Worm (Caenorhabditis elegans) whole organism, young adult: Measurements from ENCODE around the gene gck-4.

Experiments
- B0035.1 ChIP-seq: sonication (generic microtip); optimal IDR thresholded peaks from 2 replicates; lab custom pipeline; 2016; ENCODE audit warnings: missing genetic modification characterization, mild to moderate bottlenecking, missing compliant biosample characterization, missing genotype, missing genetic modification reagents
- F39B2.1 ChIP-seq: fragments of 200-800 bp; sonication (Bioruptor generic); IDR thresholded peaks from 2 replicates; pipeline ENCODE4 v1.3.6; 2022; ENCODE audit warnings: missing genetic modification reagents, missing genetic modification characterization, missing compliant biosample characterization
- F55B11.4 ChIP-seq: sonication (generic microtip); optimal IDR thresholded peaks from 2 replicates; lab custom pipeline; 2016; ENCODE audit warnings: missing compliant biosample characterization, missing genetic modification characterization, borderline replicate concordance; ENCODE audit not compliant: insufficient read depth
- K11D2.4 ChIP-seq: fragments of 200-800 bp; sonication (Bioruptor generic); IDR thresholded peaks from 2 replicates; pipeline ENCODE4 v1.3.6; 2022; ENCODE audit warnings: missing genetic modification reagents, missing genetic modification characterization, missing compliant biosample characterization
- T07F8.4 ChIP-seq: sonication (generic microtip); optimal IDR thresholded peaks from 2 replicates; lab custom pipeline; 2016; ENCODE audit warnings: mild to moderate bottlenecking, missing genetic modification characterization, moderate library complexity, missing compliant biosample characterization
- T26A5.8 ChIP-seq: sonication (generic microtip); optimal IDR thresholded peaks from 2 replicates; lab custom pipeline; 2016; ENCODE audit warnings: missing genetic modification characterization, missing compliant biosample characterization
- Y53F4B.3 ChIP-seq: fragments of 200-800 bp; sonication (Bioruptor generic); IDR thresholded peaks from 2 replicates; pipeline ENCODE4 v1.3.6; 2022; ENCODE audit warnings: missing genetic modification reagents, missing genetic modification characterization, missing compliant biosample characterization
- Y53G8AR.9 ChIP-seq: fragments of 200-800 bp; sonication (Bioruptor generic); conservative IDR thresholded peaks from 2 replicates; pipeline ENCODE4 v1.3.6; 2022; ENCODE audit warnings: missing genetic modification reagents, missing genetic modification characterization, missing compliant biosample characterization
- Y67H2A.10 ChIP-seq: fragments of 200-800 bp; sonication (Bioruptor generic); conservative IDR thresholded peaks from 2 replicates; pipeline ENCODE4 v1.3.6; 2022; ENCODE audit warnings: missing genetic modification reagents, missing genetic modification characterization, missing compliant biosample characterization
- Y95B8A.8 ChIP-seq: fragments of 200-800 bp; sonication (Bioruptor generic); IDR thresholded peaks from 2 replicates; pipeline ENCODE4 v1.3.6; 2022; ENCODE audit warnings: missing genetic modification reagents, missing genetic modification characterization, missing compliant biosample characterization
- ZK185.1 ChIP-seq: sonication (generic microtip); optimal IDR thresholded peaks from 2 replicates; lab custom pipeline; 2016; ENCODE audit warnings: mild to moderate bottlenecking, missing genetic modification characterization, missing compliant biosample characterization; ENCODE audit not compliant: poor library complexity, severe bottlenecking
- akir-1 ChIP-seq: fragments of 200-800 bp; sonication (Bioruptor generic); optimal IDR thresholded peaks from 2 replicates; lab custom pipeline; 2018; ENCODE audit warnings: mild to moderate bottlenecking, missing genetic modification characterization, moderate library complexity, missing compliant biosample characterization
- ama-1 ChIP-seq, 3 experiments: fragments of 150-350 bp in 1 of 3; sonication (generic microtip) in 2 of 3; optimal IDR thresholded peaks; 2 replicates each; lab custom pipeline; 2014 to 2018; ENCODE audit warnings: missing biosample characterization in 2 of 3, missing genetic modification characterization in 2 of 3, missing genetic modification reagents in 2 of 3
- aptf-3 ChIP-seq: fragments of 200-800 bp; sonication (Bioruptor generic); IDR thresholded peaks from 2 replicates; pipeline ENCODE4 v1.3.6; 2022; ENCODE audit warnings: missing genetic modification characterization, missing compliant biosample characterization
- attf-5 ChIP-seq: fragments of 200-800 bp; sonication (Bioruptor generic); optimal IDR thresholded peaks from 2 replicates; lab custom pipeline; 2018; ENCODE audit warnings: mild to moderate bottlenecking, missing genetic modification characterization, missing compliant biosample characterization
- attf-6 ChIP-seq: fragments of 200-800 bp; sonication (Bioruptor generic); IDR thresholded peaks from 2 replicates; pipeline ENCODE4 v1.3.6; 2022; ENCODE audit warnings: missing genetic modification reagents, missing genetic modification characterization, missing compliant biosample characterization
- cebp-2 ChIP-seq: fragments of 200-800 bp; sonication (Bioruptor generic); IDR thresholded peaks from 2 replicates; pipeline ENCODE4 v1.3.6; 2022; ENCODE audit warnings: missing genetic modification characterization, missing compliant biosample characterization
- ceh-40 ChIP-seq: fragments of 200-800 bp; sonication (Bioruptor generic); IDR thresholded peaks from 2 replicates; pipeline ENCODE4 v1.3.6; 2022; ENCODE audit warnings: missing genetic modification characterization, missing compliant biosample characterization
- ceh-79 ChIP-seq: sonication (generic microtip); optimal IDR thresholded peaks from 2 replicates; lab custom pipeline; 2017; ENCODE audit warnings: mild to moderate bottlenecking, missing genetic modification characterization, missing compliant biosample characterization
- dox-1 ChIP-seq: fragments of 200-800 bp; sonication (Bioruptor generic); IDR thresholded peaks from 2 replicates; pipeline ENCODE4 v1.3.6; 2022; ENCODE audit warnings: missing genetic modification reagents, missing genetic modification characterization, missing compliant biosample characterization
- dpff-1 ChIP-seq: sonication (generic microtip); optimal IDR thresholded peaks from 2 replicates; lab custom pipeline; 2017; ENCODE audit warnings: mild to moderate bottlenecking, missing genetic modification characterization, missing compliant biosample characterization
- efl-1 ChIP-seq: fragments of 150-350 bp; optimal IDR thresholded peaks from 2 replicates; lab custom pipeline; 2014; ENCODE audit warnings: missing biosample characterization, missing genetic modification reagents, missing genetic modification characterization
- egl-44 ChIP-seq: fragments of 200-800 bp; sonication (Bioruptor generic); IDR thresholded peaks from 2 replicates; pipeline ENCODE4 v1.3.6; 2022; ENCODE audit warnings: missing genetic modification reagents, missing genetic modification characterization, missing compliant biosample characterization
- ets-4 ChIP-seq: fragments of 200-800 bp; sonication (Bioruptor generic); optimal IDR thresholded peaks from 2 replicates; lab custom pipeline; 2018; ENCODE audit warnings: mild to moderate bottlenecking, missing genetic modification characterization, missing compliant biosample characterization
- gei-17 ChIP-seq: fragments of 200-800 bp; sonication (Bioruptor generic); optimal IDR thresholded peaks from 2 replicates; lab custom pipeline; 2018; ENCODE audit warnings: mild to moderate bottlenecking, missing genetic modification characterization, missing compliant biosample characterization
- hmg-20 ChIP-seq: fragments of 200-800 bp; sonication (Bioruptor generic); IDR thresholded peaks from 2 replicates; pipeline ENCODE4 v1.3.6; 2022; ENCODE audit warnings: missing genetic modification reagents, missing genetic modification characterization, missing compliant biosample characterization
- hrde-1 ChIP-seq: sonication (generic microtip); optimal IDR thresholded peaks from 2 replicates; lab custom pipeline; 2016; ENCODE audit warnings: missing genetic modification characterization, mild to moderate bottlenecking, missing compliant biosample characterization, moderate library complexity, missing genotype, missing genetic modification reagents, borderline replicate concordance
- hsf-1 ChIP-seq: fragments of 200-800 bp; sonication (Bioruptor generic); IDR thresholded peaks from 2 replicates; pipeline ENCODE4 v1.3.6; 2022; ENCODE audit warnings: missing genetic modification reagents, missing genetic modification characterization, missing compliant biosample characterization
- lag-1 ChIP-seq: fragments of 200-800 bp; sonication (Bioruptor generic); IDR thresholded peaks from 2 replicates; pipeline ENCODE4 v1.3.6; 2022; ENCODE audit warnings: missing genetic modification reagents, missing genetic modification characterization, missing compliant biosample characterization
- let-607 ChIP-seq, 2 experiments: fragments of 200-800 bp in 1 of 2; sonication (Bioruptor generic) in 1 of 2; sonication (generic microtip) in 1 of 2; optimal IDR thresholded peaks; 2 replicates each; lab custom pipeline; 2016 to 2018; ENCODE audit warnings: mild to moderate bottlenecking in 2 of 2, missing compliant biosample characterization in 2 of 2, missing genetic modification characterization in 2 of 2, moderate library complexity in 2 of 2, missing genotype in 1 of 2
- lin-26 ChIP-seq: fragments of 200-800 bp; sonication (Bioruptor generic); IDR thresholded peaks from 2 replicates; pipeline ENCODE4 v1.3.6; 2022; ENCODE audit warnings: missing genetic modification reagents, missing genetic modification characterization, missing compliant biosample characterization
- lin-54 ChIP-seq: fragments of 200-800 bp; sonication (Bioruptor generic); optimal IDR thresholded peaks from 2 replicates; lab custom pipeline; 2018; ENCODE audit warnings: mild to moderate bottlenecking, missing genetic modification characterization, missing compliant biosample characterization
- lir-1 ChIP-seq: fragments of 200-800 bp; sonication (Bioruptor generic); conservative IDR thresholded peaks from 2 replicates; pipeline ENCODE4 v1.3.6; 2022; ENCODE audit warnings: missing genetic modification reagents, missing genetic modification characterization, missing compliant biosample characterization
- lsl-1 ChIP-seq: fragments of 200-800 bp; sonication (Bioruptor generic); optimal IDR thresholded peaks from 2 replicates; lab custom pipeline; 2018; ENCODE audit warnings: mild to moderate bottlenecking, missing genetic modification characterization, moderate library complexity, missing compliant biosample characterization
- mcd-1 ChIP-seq: fragments of 200-800 bp; sonication (Bioruptor generic); IDR thresholded peaks from 2 replicates; pipeline ENCODE4 v1.3.6; 2022; ENCODE audit warnings: missing genetic modification reagents, missing genetic modification characterization, missing compliant biosample characterization
- mes-4 ChIP-seq: sonication (generic microtip); optimal IDR thresholded peaks from 2 replicates; lab custom pipeline; 2016; ENCODE audit warnings: missing genotype, missing genetic modification characterization, missing compliant biosample characterization
- nfya-1 ChIP-seq: sonication (generic microtip); optimal IDR thresholded peaks from 2 replicates; lab custom pipeline; 2017; ENCODE audit warnings: antibody characterized with exemption, missing compliant biosample characterization, missing genetic modification characterization, borderline replicate concordance; ENCODE audit not compliant: insufficient read depth
- nfyb-1 ChIP-seq: fragments of 200-800 bp; sonication (Bioruptor generic); IDR thresholded peaks from 2 replicates; pipeline ENCODE4 v1.3.6; 2022; ENCODE audit warnings: missing genetic modification reagents, missing genetic modification characterization, missing compliant biosample characterization
- nhr-179 ChIP-seq: sonication (generic microtip); optimal IDR thresholded peaks from 2 replicates; lab custom pipeline; 2016; ENCODE audit warnings: mild to moderate bottlenecking, missing genetic modification characterization, missing compliant biosample characterization
- rec-8 ChIP-seq, 2 experiments: sonication (generic microtip); optimal IDR thresholded peaks; 2 replicates each; lab custom pipeline; 2016; ENCODE audit warnings: mild to moderate bottlenecking in 2 of 2, missing genetic modification characterization in 2 of 2, missing genetic modification reagents in 2 of 2, missing genotype in 2 of 2, missing biosample characterization in 1 of 2, missing compliant biosample characterization in 1 of 2, moderate library complexity in 1 of 2
- sea-2 ChIP-seq: fragments of 200-800 bp; sonication (Bioruptor generic); IDR thresholded peaks from 2 replicates; pipeline ENCODE4 v1.3.6; 2022; ENCODE audit warnings: missing genetic modification characterization, missing compliant biosample characterization
- snpc-3.4 ChIP-seq: sonication (generic microtip); optimal IDR thresholded peaks from 2 replicates; lab custom pipeline; 2017; ENCODE audit warnings: missing genetic modification characterization, mild to moderate bottlenecking, missing compliant biosample characterization, antibody characterized with exemption, moderate library complexity, missing genotype, missing genetic modification reagents
- unc-130 ChIP-seq: sonication (generic microtip); optimal IDR thresholded peaks from 2 replicates; lab custom pipeline; 2016; ENCODE audit warnings: missing genetic modification reagents, missing genetic modification characterization, missing compliant biosample characterization
- zim-3 ChIP-seq: sonication (generic microtip); optimal IDR thresholded peaks from 2 replicates; lab custom pipeline; 2017; ENCODE audit warnings: mild to moderate bottlenecking, missing genetic modification characterization, moderate library complexity, missing compliant biosample characterization
- ztf-18 ChIP-seq: sonication (generic microtip); optimal IDR thresholded peaks from 2 replicates; lab custom pipeline; 2016; ENCODE audit warnings: missing genotype, mild to moderate bottlenecking, missing genetic modification characterization, missing compliant biosample characterization
- ztf-25 ChIP-seq: fragments of 200-800 bp; sonication (Bioruptor generic); IDR thresholded peaks from 2 replicates; pipeline ENCODE4 v1.3.6; 2022; ENCODE audit warnings: missing genetic modification reagents, missing genetic modification characterization, missing compliant biosample characterization
- ztf-26 ChIP-seq: sonication (generic microtip); optimal IDR thresholded peaks from 2 replicates; lab custom pipeline; 2017; ENCODE audit warnings: missing genetic modification characterization, missing compliant biosample characterization
- ztf-28 ChIP-seq: fragments of 200-800 bp; sonication (Bioruptor generic); IDR thresholded peaks from 2 replicates; pipeline ENCODE4 v1.3.6; 2022; ENCODE audit warnings: missing genetic modification reagents, missing genetic modification characterization, missing compliant biosample characterization

gck-4 gene

ce11 chrX:13714710-13715109, 37.7 kb downstream of the gck-4 start (continued):
- TF ChIP-seq ZK185.1 (tag; lab: Kevin White, UChicago) (peak; percentile 43), K11D2.4 (GFP tag; lab: Robert Waterston, UW) (no peak), gei-17 (no peak), cebp-2 (GFP tag; lab: Robert Waterston, UW) (peak; percentile 87), Y95B8A.8 (GFP tag; lab: Robert Waterston, UW) (no peak), hmg-20 (GFP tag; lab: Robert Waterston, UW) (no peak), ztf-26 (tag; lab: Kevin White, UChicago) (peak; percentile 7), snpc-3.4 (tag; lab: Kevin White, UChicago) (peak; percentile 71), lin-54 (GFP tag; lab: Kevin White, UChicago) (no peak), efl-1 (GFP tag; lab: Kevin White, UChicago) (no peak), ceh-40 (GFP tag; lab: Robert Waterston, UW) (0 out of 2 replicates have a peak, but pooled peaks have one; percentile 71), lag-1 (GFP tag; lab: Robert Waterston, UW) (no peak), zim-3 (no peak), attf-6 (peak; percentile 65; the same call in 1 of the 2 replicates), ama-1 (optimal IDR thresholded peaks at IDR 0.05; lab: Kevin White, UChicago) (no peak), ama-1 (GFP tag; optimal IDR thresholded peaks at IDR 0.05; lab: Kevin White, UChicago) (peak in 1 of 2 experiments; percentile 59), F39B2.1 (GFP tag; lab: Robert Waterston, UW) (no peak), attf-5 (GFP tag; lab: Kevin White, UChicago) (no peak), nfyb-1 (GFP tag; lab: Robert Waterston, UW) (no peak), ets-4 (no peak), rec-8 (tag; optimal IDR thresholded peaks at IDR 0.05; lab: Kevin White, UChicago) (peak; percentile 52 to 68), nfya-1 (no peak), T07F8.4 (tag; lab: Kevin White, UChicago) (peak; percentile 7), aptf-3 (0 out of 2 replicates have a peak, but pooled peaks have one; percentile 80), hrde-1 (tag; lab: Kevin White, UChicago) (peak; percentile 37), hsf-1 (no peak), lsl-1 (no peak), ztf-28 (GFP tag; lab: Robert Waterston, UW) (no peak), ztf-25 (GFP tag; lab: Robert Waterston, UW) (peak; percentile 57; the same call in 1 of the 2 replicates), lir-1 (GFP tag; lab: Robert Waterston, UW) (no peak), lin-26 (GFP tag; lab: Robert Waterston, UW) (peak; percentile 82), akir-1 (GFP tag; lab: Kevin White, UChicago) (no peak), Y53F4B.3 (no peak), sea-2 (GFP tag; lab: Robert Waterston, UW) (no peak), nhr-179 (tag; lab: Kevin White, UChicago) (peak; percentile 25), B0035.1 (tag; lab: Kevin White, UChicago) (no peak), T26A5.8 (tag; lab: Kevin White, UChicago) (no peak), F55B11.4 (tag; lab: Kevin White, UChicago) (no peak), unc-130 (no peak), let-607 (tag; optimal IDR thresholded peaks at IDR 0.05; lab: Kevin White, UChicago) (peak in 1 of 2 experiments; percentile 20), dpff-1 (tag; lab: Kevin White, UChicago) (no peak), mcd-1 (GFP tag; lab: Robert Waterston, UW) (no peak; the same call in 1 of the 2 replicates), egl-44 (peak; percentile 42; the same call in 1 of the 2 replicates), dox-1 (peak; percentile 67), Y67H2A.10 (GFP tag; lab: Robert Waterston, UW) (no peak), mes-4 (tag; lab: Kevin White, UChicago) (no peak), Y53G8AR.9 (GFP tag; lab: Robert Waterston, UW) (no peak), ceh-79 (tag; lab: Kevin White, UChicago) (peak; percentile 7), ztf-18 (tag; lab: Kevin White, UChicago) (peak; percentile 61)
